Fruit fly (Drosophila melanogaster) whole organism, adult: ENCODE results near the gene Atg18b.
A peak's percentile ranks its signal among the peaks of the same experiment; 100 is the strongest.

Source experiments
- CG11617 ChIP-seq: fragments of 200-800 bp; sonication (Bioruptor generic); optimal IDR thresholded peaks from 2 replicates; lab custom pipeline; 2017; ENCODE audit warnings: mild to moderate bottlenecking, missing biosample characterization, missing genetic modification reagents, missing genetic modification characterization
- CG12768 ChIP-seq: fragments of 200-800 bp; sonication (Bioruptor generic); optimal IDR thresholded peaks from 2 replicates; lab custom pipeline; 2017; ENCODE audit warnings: missing biosample characterization, missing genetic modification characterization, mild to moderate bottlenecking, moderate library complexity, missing genetic modification reagents
- CG14711 ChIP-seq: fragments of 200-800 bp; sonication (Bioruptor generic); optimal IDR thresholded peaks from 2 replicates; lab custom pipeline; 2018; ENCODE audit warnings: missing biosample characterization, mild to moderate bottlenecking, missing genetic modification characterization, moderate library complexity
- CG1620 ChIP-seq: fragments of 200-800 bp; sonication (Bioruptor generic); optimal IDR thresholded peaks from 2 replicates; lab custom pipeline; 2016; ENCODE audit warnings: missing biosample characterization, missing genetic modification characterization
- CG33017 ChIP-seq: fragments of 200-800 bp; sonication (Bioruptor generic); optimal IDR thresholded peaks from 2 replicates; lab custom pipeline; 2018; ENCODE audit warnings: missing biosample characterization, mild to moderate bottlenecking, missing genetic modification characterization, moderate library complexity
- CG5204 ChIP-seq: fragments of 200-800 bp; sonication (Bioruptor generic); optimal IDR thresholded peaks from 2 replicates; lab custom pipeline; 2016; ENCODE audit warnings: missing biosample characterization, missing genetic modification characterization
- CG7045 ChIP-seq: fragments of 200-800 bp; sonication (Bioruptor generic); optimal IDR thresholded peaks from 2 replicates; lab custom pipeline; 2017; ENCODE audit warnings: missing biosample characterization, mild to moderate bottlenecking, missing genetic modification characterization
- CG7101 ChIP-seq: fragments of 200-800 bp; sonication (Bioruptor generic); optimal IDR thresholded peaks from 2 replicates; lab custom pipeline; 2018; ENCODE audit warnings: missing biosample characterization, mild to moderate bottlenecking, missing genetic modification characterization, moderate library complexity
- Clk ChIP-seq: fragments of 200-800 bp; sonication (Bioruptor generic); optimal IDR thresholded peaks from 2 replicates; lab custom pipeline; 2017; ENCODE audit warnings: missing biosample characterization, missing genetic modification characterization
- Crg-1 ChIP-seq: fragments of 200-800 bp; sonication (Bioruptor generic); optimal IDR thresholded peaks from 2 replicates; lab custom pipeline; 2016; ENCODE audit warnings: missing biosample characterization, missing genetic modification characterization
- Hr96 ChIP-seq: fragments of 200-800 bp; sonication (Bioruptor generic); optimal IDR thresholded peaks from 2 replicates; lab custom pipeline; 2016; ENCODE audit warnings: missing biosample characterization, missing genetic modification characterization
- Mnt ChIP-seq: fragments of 200-800 bp; sonication (Bioruptor generic); optimal IDR thresholded peaks from 2 replicates; lab custom pipeline; 2016; ENCODE audit warnings: missing biosample characterization, mild to moderate bottlenecking, missing genetic modification characterization
- bab1 ChIP-seq: fragments of 200-800 bp; sonication (Bioruptor generic); optimal IDR thresholded peaks from 3 replicates; lab custom pipeline; 2019; ENCODE audit warnings: missing biosample characterization, mild to moderate bottlenecking, missing genetic modification characterization, moderate library complexity
- cic ChIP-seq: fragments of 200-800 bp; sonication (Bioruptor generic); optimal IDR thresholded peaks from 2 replicates; lab custom pipeline; 2017; ENCODE audit warnings: missing biosample characterization, mild to moderate bottlenecking, missing genetic modification characterization, moderate library complexity
- cnc ChIP-seq, 2 experiments: fragments of >200 bp; optimal IDR thresholded peaks; 2 replicates each; lab custom pipeline; 2017
- kay ChIP-seq: fragments of 200-800 bp; sonication (Bioruptor generic); peaks from one replicate; lab custom pipeline; 2016; ENCODE audit warnings: missing biosample characterization, missing genetic modification characterization, borderline replicate concordance
- ovo ChIP-seq: fragments of 200-800 bp; sonication (Bioruptor generic); optimal IDR thresholded peaks from 2 replicates; lab custom pipeline; 2016; ENCODE audit warnings: missing biosample characterization, missing genetic modification characterization
- pad ChIP-seq: fragments of 200-800 bp; sonication (Bioruptor generic); optimal IDR thresholded peaks from 3 replicates; lab custom pipeline; 2017; ENCODE audit warnings: missing biosample characterization, missing genetic modification characterization, mild to moderate bottlenecking, moderate library complexity, missing genetic modification reagents
- tj ChIP-seq: fragments of 200-800 bp; sonication (Bioruptor generic); optimal IDR thresholded peaks from 3 replicates; lab custom pipeline; 2017; ENCODE audit warnings: missing biosample characterization, mild to moderate bottlenecking, missing genetic modification characterization, moderate library complexity
- toe ChIP-seq: fragments of 200-800 bp; sonication (Bioruptor generic); optimal IDR thresholded peaks from 2 replicates; lab custom pipeline; 2016; ENCODE audit warnings: missing biosample characterization, missing genetic modification characterization

Gene Atg18b

dm6 chr2L:21236633-21237032, 16.3 kb upstream of the Atg18b start, which contains the start of gene CG31626:
Gene CG31626, minus strand, starts transcription at chr2L:21236733.
- TF ChIP-seq cnc (optimal IDR thresholded peaks at IDR 0.05; lab: Kevin White, UChicago) = no peak
- no peak for TF ChIP-seq Clk

dm6 chr2L:21235463-21235862, 15.1 kb upstream of the Atg18b start:
- TF ChIP-seq ovo (GFP tag; lab: Kevin White, UChicago) (no peak), bab1 (GFP tag; lab: Kevin White, UChicago) (peak; percentile 64), CG5204 (GFP tag; lab: Kevin White, UChicago) (no peak), CG1620 (no peak)

DNA sequence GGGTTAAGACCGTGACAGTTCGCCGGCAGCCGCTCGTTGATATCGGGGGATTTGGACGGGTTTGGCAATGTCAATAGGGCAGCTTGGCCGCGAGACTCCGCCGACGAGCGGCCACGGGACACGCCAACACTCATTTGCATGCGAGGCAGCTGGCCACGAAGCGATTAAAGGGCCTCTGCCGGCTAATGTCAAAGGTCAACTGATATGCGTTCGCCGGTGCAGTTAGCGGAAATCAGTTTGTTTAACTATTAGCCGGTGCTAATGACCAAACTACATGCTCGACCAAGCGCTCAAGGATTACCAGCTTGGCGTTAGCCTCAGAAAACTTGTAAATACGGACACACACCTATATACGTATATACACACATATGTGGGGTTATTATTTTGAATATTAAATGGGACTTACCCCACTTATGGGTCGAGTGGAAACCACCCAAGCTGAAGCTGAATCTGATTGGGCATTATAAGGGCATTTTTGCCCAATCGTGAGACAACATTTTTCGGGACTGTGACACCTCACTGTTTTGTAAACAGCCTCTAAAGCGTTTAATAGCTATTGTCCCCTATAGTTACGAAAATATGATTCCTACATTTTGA, 14.1 kb upstream of the Atg18b start:
- TF ChIP-seq CG11617 (GFP tag; lab: Kevin White, UChicago) (no peak), CG12768 (GFP tag; lab: Kevin White, UChicago) (no peak), CG5204 (GFP tag; lab: Kevin White, UChicago) (no peak), CG14711 (no peak), CG7101 (tag; lab: Kevin White, UChicago) (no peak), kay (no peak), Clk (no peak), cnc (optimal IDR thresholded peaks at IDR 0.05; lab: Kevin White, UChicago) (no peak), CG7045 (GFP tag; lab: Kevin White, UChicago) (no peak), Hr96 (no peak)

DNA sequence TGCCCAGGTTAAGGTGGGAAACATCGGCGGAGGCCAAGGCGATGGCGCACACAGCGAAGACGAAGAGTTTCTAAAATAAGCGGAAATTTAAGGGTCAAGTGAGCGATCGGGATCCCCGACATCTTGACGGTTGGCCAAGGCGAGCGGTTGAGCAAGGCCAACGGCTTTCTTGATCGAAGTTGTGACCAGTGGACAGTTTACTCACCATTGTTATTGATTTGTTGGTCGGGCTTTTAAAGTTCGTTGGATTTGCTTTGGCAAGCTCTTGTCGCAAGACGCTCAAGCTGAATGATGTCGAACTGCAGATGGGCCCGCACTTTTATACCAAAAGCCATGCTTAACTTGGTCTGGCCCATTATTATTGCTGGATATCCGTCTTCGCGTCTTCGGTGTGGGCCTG, 13.1 kb upstream of the Atg18b start:
- TF ChIP-seq CG33017 = no peak
- TF ChIP-seq CG7101 (tag; lab: Kevin White, UChicago) = no peak
- no peak for TF ChIP-seq tj
- no peak for TF ChIP-seq Crg-1
- TF ChIP-seq CG12768 (GFP tag; lab: Kevin White, UChicago) = no peak
- TF ChIP-seq kay = no peak
- TF ChIP-seq Hr96 = no peak
- no peak for TF ChIP-seq bab1 (GFP tag; lab: Kevin White, UChicago)
- TF ChIP-seq ovo (GFP tag; lab: Kevin White, UChicago) = no peak
- no peak for TF ChIP-seq CG7045 (GFP tag; lab: Kevin White, UChicago)
- no peak for TF ChIP-seq CG5204 (GFP tag; lab: Kevin White, UChicago)
- no peak for TF ChIP-seq toe
- TF ChIP-seq Clk = no peak
- no peak for TF ChIP-seq CG11617 (GFP tag; lab: Kevin White, UChicago)
- no peak for TF ChIP-seq CG1620
- TF ChIP-seq cnc (optimal IDR thresholded peaks at IDR 0.05; lab: Kevin White, UChicago) = no peak
- no peak for TF ChIP-seq Mnt (GFP tag; lab: Kevin White, UChicago)
- no peak for TF ChIP-seq pad (GFP tag; lab: Kevin White, UChicago)
- no peak for TF ChIP-seq cic (GFP tag; lab: Kevin White, UChicago)
- TF ChIP-seq CG14711 = no peak

dm6 chr2L:21221778-21222177, 1.4 kb upstream of the Atg18b start:
- no peak for TF ChIP-seq Hr96
- TF ChIP-seq toe = no peak
- no peak for TF ChIP-seq CG5204 (GFP tag; lab: Kevin White, UChicago)
- TF ChIP-seq CG12768 (GFP tag; lab: Kevin White, UChicago) = no peak
- no peak for TF ChIP-seq CG7045 (GFP tag; lab: Kevin White, UChicago)
- TF ChIP-seq kay = no peak
- TF ChIP-seq ovo (GFP tag; lab: Kevin White, UChicago) = no peak
- TF ChIP-seq tj = no peak
- no peak for TF ChIP-seq pad (GFP tag; lab: Kevin White, UChicago)
- no peak for TF ChIP-seq Mnt (GFP tag; lab: Kevin White, UChicago)

DNA sequence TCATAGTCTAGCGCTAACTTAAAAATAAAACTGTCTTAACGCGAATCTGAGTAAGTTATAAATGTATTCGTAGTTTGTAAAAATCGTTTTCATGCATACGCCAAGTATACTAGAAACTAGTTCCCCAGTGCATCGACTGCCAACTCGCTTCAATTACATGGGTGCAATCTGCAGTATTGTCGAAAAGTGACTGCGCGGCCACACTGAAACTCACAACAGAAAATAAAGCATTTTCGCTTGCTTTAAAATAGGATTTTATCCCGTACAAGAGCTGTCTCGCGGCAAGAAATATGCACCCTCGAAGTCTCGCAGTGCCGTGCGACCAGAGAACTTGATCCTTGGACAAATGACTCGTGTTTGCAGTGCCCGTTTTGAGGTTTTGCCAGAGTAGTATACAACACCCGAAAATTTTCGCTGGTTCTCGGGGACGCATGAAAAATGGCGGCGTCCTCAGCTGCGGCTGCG, 774 bp upstream of the Atg18b start, which contains the start of gene CG8677:
CG8677 (plus strand) TSS at position 199 of the 465 bp plus-strand sequence.
- TF ChIP-seq CG14711 (peak; percentile 16), cic (GFP tag; lab: Kevin White, UChicago) (no peak), Mnt (GFP tag; lab: Kevin White, UChicago) (peak; percentile 1), ovo (GFP tag; lab: Kevin White, UChicago) (no peak), bab1 (GFP tag; lab: Kevin White, UChicago) (peak; percentile 23), CG1620 (peak; percentile 2)

dm6 chr2L:21219640-21220085, 709 bp downstream of the Atg18b start:
- TF ChIP-seq CG14711 (no peak), CG5204 (GFP tag; lab: Kevin White, UChicago) (no peak), kay (peak; percentile 30), ovo (GFP tag; lab: Kevin White, UChicago) (peak; percentile 25), CG7045 (GFP tag; lab: Kevin White, UChicago) (peak; percentile 9), CG11617 (GFP tag; lab: Kevin White, UChicago) (no peak), tj (peak; percentile 55), CG33017 (no peak), bab1 (GFP tag; lab: Kevin White, UChicago) (peak; percentile 30), cnc (optimal IDR thresholded peaks at IDR 0.05; lab: Kevin White, UChicago) (no peak), pad (GFP tag; lab: Kevin White, UChicago) (no peak), Crg-1 (no peak), Clk (no peak), Hr96 (no peak), cic (GFP tag; lab: Kevin White, UChicago) (peak; percentile 20), CG1620 (no peak), CG12768 (GFP tag; lab: Kevin White, UChicago) (peak; percentile 47), CG7101 (tag; lab: Kevin White, UChicago) (no peak), Mnt (GFP tag; lab: Kevin White, UChicago) (no peak), toe (no peak)
